Fruit fly (Drosophila melanogaster): Measurements from ENCODE around the gene grp.

The grp gene

DNA sequence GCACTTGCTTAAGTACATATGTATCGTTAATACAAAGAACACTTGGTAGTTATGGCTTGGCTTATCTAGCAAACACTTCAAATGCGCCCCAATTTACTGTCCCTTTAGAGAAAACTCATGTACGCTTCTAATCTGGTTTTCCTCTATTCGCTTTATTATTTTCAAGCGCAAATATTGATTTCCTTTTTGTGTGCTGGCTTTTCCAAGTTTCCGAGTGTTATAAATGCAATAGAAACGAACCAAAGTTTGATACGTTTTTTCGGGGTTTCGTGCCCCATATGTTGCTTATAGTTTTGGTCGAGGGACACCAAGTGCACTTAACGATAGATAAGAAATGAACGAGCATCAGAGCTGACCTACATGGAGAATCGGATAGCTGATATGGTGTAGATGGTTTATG, 34.1 kb downstream of the grp start (continued):
- TF ChIP-seq CG18262 (tag; optimal IDR thresholded peaks at IDR 0.05) (peak; percentile 3), psq (GFP tag; optimal IDR thresholded peaks at IDR 0.05) (no peak), gem (tag; optimal IDR thresholded peaks at IDR 0.05) (peak; percentile 18), sens (GFP tag) (peak; percentile 70), bsh (GFP tag; optimal IDR thresholded peaks at IDR 0.05) (peak in 1 of 2 experiments; percentile 21), CG11398 (GFP tag; optimal IDR thresholded peaks at IDR 0.05) (no peak), CG13624 (GFP tag; optimal IDR thresholded peaks at IDR 0.05) (no peak)

DNA sequence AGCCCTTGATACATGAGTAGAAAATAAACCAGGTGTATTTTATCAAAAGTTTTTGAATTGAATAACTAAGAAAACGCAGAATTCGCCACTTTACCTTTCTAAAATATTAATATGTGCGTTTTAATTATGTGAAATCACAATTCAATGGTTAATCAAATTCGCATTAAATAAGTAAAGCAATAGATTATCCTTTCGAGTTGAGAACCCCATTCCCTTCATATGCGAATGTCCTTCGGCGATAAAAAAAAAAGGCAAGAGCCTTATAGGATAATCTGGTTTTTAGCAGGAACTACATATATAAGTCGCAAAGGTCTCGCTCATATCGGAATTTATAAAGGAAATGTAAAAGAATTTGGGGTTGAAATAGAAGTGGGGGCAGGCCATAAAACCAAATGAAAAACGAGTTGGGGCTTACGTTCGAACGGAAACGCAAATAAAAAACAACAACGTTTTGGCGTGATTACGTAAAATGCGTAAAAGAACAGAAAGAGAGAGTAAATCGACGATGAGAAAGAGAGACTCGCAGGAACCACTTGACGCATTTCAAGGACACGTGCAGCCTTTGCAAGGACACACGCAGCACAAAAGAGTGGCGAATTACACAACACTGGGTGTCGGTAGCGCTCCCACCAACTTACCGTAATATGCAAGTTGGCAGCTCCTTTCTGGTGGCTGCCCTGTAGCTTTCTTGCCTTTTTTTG, 35.4 kb downstream of the grp start:
- TF ChIP-seq sens (GFP tag) (peak; percentile 60), Ets65A (GFP tag) (peak; percentile 73), CG9437 (GFP tag; optimal IDR thresholded peaks at IDR 0.05) (peak; percentile 93), trem (tag; optimal IDR thresholded peaks at IDR 0.05) (peak; percentile 19), CG13894 (tag; optimal IDR thresholded peaks at IDR 0.05) (peak; percentile 79), Max (GFP tag; optimal IDR thresholded peaks at IDR 0.05) (no peak), ftz-f1 (GFP tag; optimal IDR thresholded peaks at IDR 0.05) (peak; percentile 30), stwl (tag; optimal IDR thresholded peaks at IDR 0.05) (peak; percentile 40), knrl (GFP tag; IDR thresholded peaks at IDR 0.05; ENCODE audit: partially characterized antibody) (no peak), nerfin-1 (tag; optimal IDR thresholded peaks at IDR 0.05) (peak; percentile 14), abd-A (tag; optimal IDR thresholded peaks at IDR 0.05) (peak; percentile 36)

DNA sequence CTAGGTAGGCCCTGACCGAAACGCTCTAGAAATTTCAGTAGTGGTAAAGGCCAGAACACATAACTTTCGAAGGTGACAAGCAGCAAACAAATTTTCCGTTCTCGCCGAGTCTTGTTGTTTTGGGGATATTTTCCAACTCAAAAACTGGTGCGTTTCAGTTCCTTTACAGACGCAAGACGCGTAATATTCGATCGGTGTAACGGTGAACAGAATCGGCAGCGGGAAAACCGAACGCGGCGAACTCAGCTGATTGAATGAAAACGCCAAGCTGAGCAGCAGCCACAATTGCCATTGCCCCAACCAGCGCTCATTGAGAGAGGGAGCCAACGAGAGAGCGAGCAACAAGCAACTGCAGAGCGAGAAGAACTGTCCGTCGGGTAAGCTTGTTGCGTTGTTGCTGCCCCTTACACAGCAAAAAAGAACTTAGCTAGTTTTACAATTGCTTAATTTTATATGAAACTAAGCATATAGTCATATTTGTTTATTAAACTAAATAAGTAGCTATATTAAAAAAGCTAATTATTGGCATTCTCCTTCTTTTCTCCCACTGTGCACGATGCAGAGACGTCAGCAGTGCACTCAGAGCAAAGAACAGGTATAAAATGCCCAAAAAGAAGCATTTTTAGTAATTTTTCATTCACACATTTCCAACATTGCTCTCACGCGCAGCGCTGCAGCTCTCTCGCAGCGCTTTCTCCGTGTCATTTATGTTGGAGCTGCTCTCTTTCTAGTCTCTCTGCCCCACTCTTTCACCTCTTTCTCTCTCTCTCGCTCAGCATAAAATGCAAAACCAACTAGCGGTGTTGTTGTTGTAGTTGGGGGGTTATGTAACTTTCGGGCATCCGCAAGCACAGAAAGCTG, 36.2 kb downstream of the grp start, which contains the start of the genes Cyt-c-d and CG31808:
Gene Cyt-c-d (plus strand): TSS at position 51 of the 861 bp plus-strand sequence.
Gene CG31808 (minus strand): TSS at position 355 of the 861 bp plus-strand sequence.
- TF ChIP-seq CG30020 (tag; optimal IDR thresholded peaks at IDR 0.05) = peak; percentile 81
- peak; percentile 97 for TF ChIP-seq gce (GFP tag; IDR thresholded peaks at IDR 0.05)
- peak; percentile 60 for TF ChIP-seq CG3163 (GFP tag; optimal IDR thresholded peaks at IDR 0.05)
- peak; percentile 95 for TF ChIP-seq chm (GFP tag; IDR thresholded peaks at IDR 0.05)
- peak; percentile 95 for TF ChIP-seq Meics (GFP tag; optimal IDR thresholded peaks at IDR 0.05)
- peak; percentile 97 for TF ChIP-seq Ssrp (tag; optimal IDR thresholded peaks at IDR 0.05)
- peak; percentile 77 for TF ChIP-seq CG15696 (tag; optimal IDR thresholded peaks at IDR 0.05)
- peak; percentile 92 for TF ChIP-seq CG9817 (tag; optimal IDR thresholded peaks at IDR 0.05)
- peak; percentile 91 for TF ChIP-seq CG4328 (GFP tag; optimal IDR thresholded peaks at IDR 0.05)
- peak; percentile 47 for TF ChIP-seq stwl (tag; optimal IDR thresholded peaks at IDR 0.05)
- peak; percentile 94 for TF ChIP-seq fd3F (GFP tag; optimal IDR thresholded peaks at IDR 0.05)
- TF ChIP-seq pros (GFP tag; optimal IDR thresholded peaks at IDR 0.05) = peak; percentile 59
- peak; percentile 94 for TF ChIP-seq CG9727 (GFP tag; optimal IDR thresholded peaks at IDR 0.05)
- peak; percentile 84 for TF ChIP-seq CG9932 (GFP tag; IDR thresholded peaks at IDR 0.05)
- TF ChIP-seq CG16813 (GFP tag; IDR thresholded peaks at IDR 0.05; ENCODE audit: partially characterized antibody) = 0 out of 3 replicates have a peak, but pooled peaks have one; percentile 31
- TF ChIP-seq eyg (GFP tag; optimal IDR thresholded peaks at IDR 0.05) = peak; percentile 83
- TF ChIP-seq Six4 (GFP tag; optimal IDR thresholded peaks at IDR 0.05) = peak; percentile 95
- peak; percentile 97 for TF ChIP-seq bcd (GFP tag; optimal IDR thresholded peaks at IDR 0.05)
- peak; percentile 97 for TF ChIP-seq esg (GFP tag; conservative IDR thresholded peaks at IDR 0.05)
- TF ChIP-seq CG7556 (GFP tag; optimal IDR thresholded peaks at IDR 0.05) = peak; percentile 99
- peak; percentile 55 for TF ChIP-seq abd-A (tag; optimal IDR thresholded peaks at IDR 0.05)
- peak; percentile 69 for TF ChIP-seq mirr (GFP tag; optimal IDR thresholded peaks at IDR 0.05)
- peak; percentile 17 for TF ChIP-seq gfzf (GFP tag; optimal IDR thresholded peaks at IDR 0.05)
- peak; percentile 74 for TF ChIP-seq z (GFP tag; IDR thresholded peaks at IDR 0.05)
- TF ChIP-seq aop (GFP tag; IDR thresholded peaks at IDR 0.05) = peak; percentile 90
- peak; percentile 97 for TF ChIP-seq ap (GFP tag; IDR thresholded peaks at IDR 0.05)
- peak; percentile 93 for TF ChIP-seq CG4707 (GFP tag; optimal IDR thresholded peaks at IDR 0.05)
- TF ChIP-seq CG1792 (GFP tag; optimal IDR thresholded peaks at IDR 0.05) = peak; percentile 90
- TF ChIP-seq YL-1 (GFP tag; optimal IDR thresholded peaks at IDR 0.05) = peak; percentile 90
